Fruit fly (Drosophila melanogaster): Measurements from ENCODE around the gene Rev1.
A peak's percentile ranks its signal among the peaks of the same experiment; 100 is the strongest.

The Rev1 gene

dm6 chr3L:640324-640974 lies 13.7 kb upstream of the Rev1 start (continued):
- TF ChIP-seq vvl (GFP tag; IDR thresholded peaks at IDR 0.05) (peak; percentile 78), CG10147 (GFP tag; optimal IDR thresholded peaks at IDR 0.05) (peak; percentile 65), toy (GFP tag; IDR thresholded peaks at IDR 0.05) (no peak), disco-r (GFP tag; optimal IDR thresholded peaks at IDR 0.05) (peak; percentile 83), CG8388 (GFP tag; optimal IDR thresholded peaks at IDR 0.05) (peak; percentile 84), CG13296 (GFP tag; optimal IDR thresholded peaks at IDR 0.05) (peak; percentile 65), cwo (GFP tag; optimal IDR thresholded peaks at IDR 0.05) (peak; percentile 44), CG1603 (tag; optimal IDR thresholded peaks at IDR 0.05) (peak; percentile 88), H15 (GFP tag; IDR thresholded peaks at IDR 0.05) (peak; percentile 79), CG6791 (GFP tag; IDR thresholded peaks at IDR 0.05; ENCODE audit: partially characterized antibody) (0 out of 3 replicates have a peak, but pooled peaks have one; percentile 54), CG10274 (GFP tag; optimal IDR thresholded peaks at IDR 0.05) (no peak), exex (tag; optimal IDR thresholded peaks at IDR 0.05) (no peak), CG10979 (tag; optimal IDR thresholded peaks at IDR 0.05) (peak; percentile 95), CG10565 (GFP tag; optimal IDR thresholded peaks at IDR 0.05) (peak; percentile 60), ham (GFP tag; IDR thresholded peaks at IDR 0.05) (no peak), Hr78 (GFP tag; optimal IDR thresholded peaks at IDR 0.05) (peak in 1 of 2 experiments; percentile 37), sd (tag; optimal IDR thresholded peaks at IDR 0.05) (no peak), bigmax (GFP tag; optimal IDR thresholded peaks at IDR 0.05) (no peak), sim (GFP tag; IDR thresholded peaks at IDR 0.05) (peak; percentile 76), CG12236 (GFP tag; optimal IDR thresholded peaks at IDR 0.05) (peak; percentile 78), CG12659 (GFP tag; optimal IDR thresholded peaks at IDR 0.05) (peak; percentile 81), pros (GFP tag; optimal IDR thresholded peaks at IDR 0.05) (peak; percentile 97), ase (GFP tag; IDR thresholded peaks at IDR 0.05) (peak; percentile 75; the same call in 2 of the 3 replicates), CG2712 (tag; optimal IDR thresholded peaks at IDR 0.05) (peak; percentile 92), Mad (GFP tag; optimal IDR thresholded peaks at IDR 0.05) (peak; percentile 87), CG17359 (tag; optimal IDR thresholded peaks at IDR 0.05) (peak; percentile 86), Dll (GFP tag; IDR thresholded peaks at IDR 0.05; ENCODE audit: partially characterized antibody) (no peak), HmgZ (tag; optimal IDR thresholded peaks at IDR 0.05) (peak; percentile 51), ERR (GFP tag; optimal IDR thresholded peaks at IDR 0.05) (peak; percentile 43), hkb (optimal IDR thresholded peaks at IDR 0.05) (no peak), hkb (GFP tag; IDR thresholded peaks at IDR 0.05) (peak; percentile 86), CG11695 (GFP tag; IDR thresholded peaks at IDR 0.05) (peak; percentile 75; the same call in 2 of the 3 replicates), pzg (GFP tag; optimal IDR thresholded peaks at IDR 0.05) (no peak), CG32532 (GFP tag; IDR thresholded peaks at IDR 0.05) (peak; percentile 73; the same call in 1 of the 2 replicates), Stat92E (GFP tag; optimal IDR thresholded peaks at IDR 0.05) (peak in 1 of 3 experiments; percentile 90), da (GFP tag; optimal IDR thresholded peaks at IDR 0.05) (peak; percentile 45), pum (GFP tag; optimal IDR thresholded peaks at IDR 0.05) (peak; percentile 78), CG2120 (GFP tag; optimal IDR thresholded peaks at IDR 0.05) (peak; percentile 70), CG15479 (GFP tag; optimal IDR thresholded peaks at IDR 0.05) (peak; percentile 83), CG5180 (GFP tag; optimal IDR thresholded peaks at IDR 0.05) (peak; percentile 75), lbe (GFP tag; optimal IDR thresholded peaks at IDR 0.05) (peak; percentile 75), CG17829 (tag; optimal IDR thresholded peaks at IDR 0.05) (peak; percentile 92), peb (GFP tag; IDR thresholded peaks at IDR 0.05) (peak; percentile 65), CG17328 (GFP tag; IDR thresholded peaks at IDR 0.05) (peak; percentile 77), Poxn (GFP tag; IDR thresholded peaks at IDR 0.05) (no peak), unc-4 (GFP tag; IDR thresholded peaks at IDR 0.05; ENCODE audit: partially characterized antibody) (no peak), BtbVII (GFP tag; optimal IDR thresholded peaks at IDR 0.05) (peak; percentile 80), Ets97D (GFP tag; optimal IDR thresholded peaks at IDR 0.05) (peak; percentile 51), Spps (tag; optimal IDR thresholded peaks at IDR 0.05) (peak; percentile 90)
